Worm (Caenorhabditis elegans) whole organism, young adult: ENCODE data around the gene Y43F8B.17.

Source experiments
- C06A6.2 ChIP-seq: fragments of 200-800 bp; sonication (Bioruptor generic); conservative IDR thresholded peaks from 2 replicates; pipeline ENCODE4 v1.3.6; 2022; ENCODE audit warnings: missing genetic modification characterization, missing compliant biosample characterization
- C17E4.6 ChIP-seq: fragments of 200-800 bp; sonication (Bioruptor generic); IDR thresholded peaks from 2 replicates; pipeline ENCODE4 v1.3.6; 2022; ENCODE audit warnings: missing genetic modification reagents, missing genetic modification characterization, missing compliant biosample characterization
- F49E8.2 ChIP-seq: sonication (generic microtip); optimal IDR thresholded peaks from 3 replicates; lab custom pipeline; 2017; ENCODE audit warnings: missing genetic modification characterization, mild to moderate bottlenecking, missing compliant biosample characterization, antibody characterized with exemption, moderate library complexity; ENCODE audit not compliant: insufficient read depth
- K11D2.4 ChIP-seq: fragments of 200-800 bp; sonication (Bioruptor generic); IDR thresholded peaks from 2 replicates; pipeline ENCODE4 v1.3.6; 2022; ENCODE audit warnings: missing genetic modification reagents, missing genetic modification characterization, missing compliant biosample characterization
- Y53G8AR.9 ChIP-seq: fragments of 200-800 bp; sonication (Bioruptor generic); conservative IDR thresholded peaks from 2 replicates; pipeline ENCODE4 v1.3.6; 2022; ENCODE audit warnings: missing genetic modification reagents, missing genetic modification characterization, missing compliant biosample characterization
- bed-1 ChIP-seq: fragments of 200-800 bp; sonication (Bioruptor generic); IDR thresholded peaks from 2 replicates; pipeline ENCODE4 v1.3.6; 2022; ENCODE audit warnings: missing genetic modification reagents, missing genetic modification characterization, missing compliant biosample characterization
- cebp-1 ChIP-seq, 2 experiments: fragments of 200-800 bp in 1 of 2; sonication (Bioruptor generic) in 1 of 2; sonication (generic microtip) in 1 of 2; IDR thresholded peaks in 1 of 2; optimal IDR thresholded peaks in 1 of 2; 2 replicates each; pipeline versions ENCODE4 v1.3.6 to Lab custom; 2017 to 2022; ENCODE audit warnings: missing compliant biosample characterization in 2 of 2, missing genetic modification characterization in 2 of 2, mild to moderate bottlenecking in 1 of 2, missing genetic modification reagents in 1 of 2, moderate library complexity in 1 of 2
- ceh-79 ChIP-seq: sonication (generic microtip); optimal IDR thresholded peaks from 2 replicates; lab custom pipeline; 2017; ENCODE audit warnings: mild to moderate bottlenecking, missing genetic modification characterization, missing compliant biosample characterization
- egl-44 ChIP-seq: fragments of 200-800 bp; sonication (Bioruptor generic); IDR thresholded peaks from 2 replicates; pipeline ENCODE4 v1.3.6; 2022; ENCODE audit warnings: missing genetic modification reagents, missing genetic modification characterization, missing compliant biosample characterization
- egrh-3 ChIP-seq: fragments of 200-800 bp; sonication (Bioruptor generic); IDR thresholded peaks from 2 replicates; pipeline ENCODE4 v1.3.6; 2022; ENCODE audit warnings: missing genetic modification reagents, missing genetic modification characterization, missing compliant biosample characterization
- gei-17 ChIP-seq: fragments of 200-800 bp; sonication (Bioruptor generic); optimal IDR thresholded peaks from 2 replicates; lab custom pipeline; 2018; ENCODE audit warnings: mild to moderate bottlenecking, missing genetic modification characterization, missing compliant biosample characterization
- hlh-26 ChIP-seq: fragments of 200-800 bp; sonication (Bioruptor generic); conservative IDR thresholded peaks from 2 replicates; pipeline ENCODE4 v1.3.6; 2022; ENCODE audit warnings: missing genetic modification reagents, missing genetic modification characterization, missing compliant biosample characterization
- hrde-1 ChIP-seq: sonication (generic microtip); optimal IDR thresholded peaks from 2 replicates; lab custom pipeline; 2016; ENCODE audit warnings: missing genetic modification characterization, mild to moderate bottlenecking, missing compliant biosample characterization, moderate library complexity, missing genotype, missing genetic modification reagents, borderline replicate concordance
- lag-1 ChIP-seq: fragments of 200-800 bp; sonication (Bioruptor generic); IDR thresholded peaks from 2 replicates; pipeline ENCODE4 v1.3.6; 2022; ENCODE audit warnings: missing genetic modification reagents, missing genetic modification characterization, missing compliant biosample characterization
- let-607 ChIP-seq, 2 experiments: fragments of 200-800 bp in 1 of 2; sonication (Bioruptor generic) in 1 of 2; sonication (generic microtip) in 1 of 2; optimal IDR thresholded peaks; 2 replicates each; lab custom pipeline; 2016 to 2018; ENCODE audit warnings: mild to moderate bottlenecking in 2 of 2, missing compliant biosample characterization in 2 of 2, missing genetic modification characterization in 2 of 2, moderate library complexity in 2 of 2, missing genotype in 1 of 2
- lin-54 ChIP-seq: fragments of 200-800 bp; sonication (Bioruptor generic); optimal IDR thresholded peaks from 2 replicates; lab custom pipeline; 2018; ENCODE audit warnings: mild to moderate bottlenecking, missing genetic modification characterization, missing compliant biosample characterization
- madf-8 ChIP-seq: fragments of 200-800 bp; sonication (Bioruptor generic); conservative IDR thresholded peaks from 2 replicates; pipeline ENCODE4 v1.3.6; 2022; ENCODE audit warnings: missing genetic modification reagents, missing genetic modification characterization, missing compliant biosample characterization
- mxl-1 ChIP-seq: sonication (generic microtip); optimal IDR thresholded peaks from 2 replicates; lab custom pipeline; 2016; ENCODE audit warnings: missing genetic modification characterization, missing compliant biosample characterization
- nhr-80 ChIP-seq: sonication (generic microtip); optimal IDR thresholded peaks from 2 replicates; lab custom pipeline; 2016; ENCODE audit warnings: missing genetic modification characterization, missing compliant biosample characterization
- repo-1 ChIP-seq: sonication (generic microtip); optimal IDR thresholded peaks from 2 replicates; lab custom pipeline; 2017; ENCODE audit warnings: mild to moderate bottlenecking, missing genetic modification characterization, missing compliant biosample characterization
- snpc-1.3 ChIP-seq: sonication (generic microtip); optimal IDR thresholded peaks from 2 replicates; lab custom pipeline; 2017; ENCODE audit warnings: missing genetic modification characterization, mild to moderate bottlenecking, missing compliant biosample characterization, antibody characterized with exemption, moderate library complexity, missing genotype, missing genetic modification reagents; ENCODE audit not compliant: insufficient read depth
- somi-1 ChIP-seq: fragments of 200-800 bp; sonication (Bioruptor generic); optimal IDR thresholded peaks from 2 replicates; lab custom pipeline; 2018; ENCODE audit warnings: mild to moderate bottlenecking, missing genetic modification characterization, missing compliant biosample characterization
- tlf-1 ChIP-seq: fragments of 200-800 bp; sonication (Bioruptor generic); optimal IDR thresholded peaks from 2 replicates; lab custom pipeline; 2018; ENCODE audit warnings: mild to moderate bottlenecking, missing genetic modification characterization, missing compliant biosample characterization
- unc-62 ChIP-seq: fragments of 150-350 bp; optimal IDR thresholded peaks from 2 replicates; lab custom pipeline; 2014; ENCODE audit warnings: missing biosample characterization, missing genetic modification reagents, missing genetic modification characterization
- xnd-1 ChIP-seq: sonication (generic microtip); optimal IDR thresholded peaks from 2 replicates; lab custom pipeline; 2016; ENCODE audit warnings: missing genotype, missing genetic modification reagents, missing genetic modification characterization, missing compliant biosample characterization
- zfh-2 ChIP-seq: fragments of 200-800 bp; sonication (Bioruptor generic); conservative IDR thresholded peaks from 2 replicates; pipeline ENCODE4 v1.3.6; 2022; ENCODE audit warnings: missing genetic modification reagents, missing genetic modification characterization, missing compliant biosample characterization
- ztf-18 ChIP-seq: sonication (generic microtip); optimal IDR thresholded peaks from 2 replicates; lab custom pipeline; 2016; ENCODE audit warnings: missing genotype, mild to moderate bottlenecking, missing genetic modification characterization, missing compliant biosample characterization
- ztf-22 ChIP-seq: fragments of 200-800 bp; sonication (Bioruptor generic); optimal IDR thresholded peaks from 2 replicates; lab custom pipeline; 2018; ENCODE audit warnings: mild to moderate bottlenecking, missing genetic modification characterization, moderate library complexity, missing compliant biosample characterization
- ztf-25 ChIP-seq: fragments of 200-800 bp; sonication (Bioruptor generic); IDR thresholded peaks from 2 replicates; pipeline ENCODE4 v1.3.6; 2022; ENCODE audit warnings: missing genetic modification reagents, missing genetic modification characterization, missing compliant biosample characterization

Gene Y43F8B.17

DNA sequence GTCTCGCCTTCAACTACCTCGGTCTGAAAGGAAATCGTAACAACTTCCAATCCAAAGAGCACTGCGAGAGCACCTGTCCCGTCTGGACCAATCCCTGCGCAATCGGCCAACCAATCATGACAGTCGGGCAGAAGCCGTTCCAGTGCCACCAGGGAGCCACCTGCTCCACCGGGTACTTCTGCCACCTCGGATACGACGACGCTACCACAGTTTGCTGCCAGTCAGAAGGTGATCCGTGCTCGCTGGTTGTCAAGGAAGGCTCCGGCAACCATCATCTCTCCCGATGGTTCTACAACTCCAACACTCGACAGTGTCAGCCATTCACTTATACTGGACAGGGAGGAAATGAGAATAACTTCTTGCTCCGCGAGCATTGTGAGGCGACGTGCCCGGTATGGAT lies 24.5 kb downstream of the Y43F8B.17 start:
- TF ChIP-seq ztf-25 (GFP tag; lab: Robert Waterston, UW): no peak
- peak; percentile 56; the same call in 1 of the 2 replicates for TF ChIP-seq egrh-3
- peak; percentile 80 for TF ChIP-seq zfh-2 (GFP tag; lab: Robert Waterston, UW)

DNA sequence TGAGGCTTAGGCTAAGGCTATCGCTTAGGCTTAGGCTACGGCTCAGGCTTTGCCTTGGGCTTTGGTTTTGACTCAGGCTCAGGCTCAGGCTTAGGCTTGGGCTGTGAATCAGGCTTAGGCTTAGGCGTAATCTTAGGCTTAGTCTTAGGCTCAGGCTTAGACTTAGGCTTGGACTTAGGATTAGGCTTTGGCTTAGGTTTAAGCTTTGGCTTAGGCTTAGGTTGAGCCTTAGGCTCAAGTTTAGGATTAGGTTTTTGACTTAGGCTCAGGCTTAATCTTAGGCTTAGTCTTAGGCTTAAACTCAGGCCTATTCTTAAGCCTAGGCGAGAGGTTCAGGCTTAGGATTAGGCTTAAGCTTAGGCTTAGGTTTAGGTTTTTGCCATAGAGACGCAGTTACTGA lies 25.8 kb downstream of the Y43F8B.17 start:
- TF ChIP-seq repo-1 (no peak), egrh-3 (no peak), hrde-1 (tag; lab: Kevin White, UChicago) (no peak), mxl-1 (tag; lab: Kevin White, UChicago) (no peak), ztf-22 (no peak), lin-54 (no peak)

DNA sequence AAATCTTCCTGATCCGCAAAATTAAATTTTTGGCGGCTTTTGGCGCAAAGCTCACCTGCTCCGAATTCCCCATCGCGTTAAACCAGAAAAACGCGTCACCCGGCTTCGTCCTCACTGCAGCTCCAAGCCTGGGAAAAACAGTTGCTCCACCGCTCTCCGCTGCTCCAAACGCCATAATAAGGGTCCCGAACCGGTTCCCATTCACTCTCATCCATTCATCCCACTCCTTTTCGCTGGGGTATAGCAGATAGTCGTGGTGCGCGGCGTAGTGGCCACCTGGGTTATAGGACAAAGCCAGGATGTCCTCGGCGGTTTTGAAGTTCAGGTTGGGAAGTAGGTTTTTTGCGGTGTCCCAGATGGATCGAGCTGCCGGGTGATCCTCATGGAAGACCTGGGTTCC lies 26.4 kb downstream of the Y43F8B.17 start:
- no peak for TF ChIP-seq cebp-1 (GFP tag; IDR thresholded peaks at IDR 0.05; lab: Robert Waterston, UW)
- no peak for TF ChIP-seq cebp-1 (tag; optimal IDR thresholded peaks at IDR 0.05; lab: Kevin White, UChicago)
- no peak for TF ChIP-seq C17E4.6 (GFP tag; lab: Robert Waterston, UW)
- TF ChIP-seq tlf-1 (GFP tag; lab: Kevin White, UChicago): no peak
- TF ChIP-seq zfh-2 (GFP tag; lab: Robert Waterston, UW): peak; percentile 72; the same call in 1 of the 2 replicates
- TF ChIP-seq, all 124 proteins: peak for 1

DNA sequence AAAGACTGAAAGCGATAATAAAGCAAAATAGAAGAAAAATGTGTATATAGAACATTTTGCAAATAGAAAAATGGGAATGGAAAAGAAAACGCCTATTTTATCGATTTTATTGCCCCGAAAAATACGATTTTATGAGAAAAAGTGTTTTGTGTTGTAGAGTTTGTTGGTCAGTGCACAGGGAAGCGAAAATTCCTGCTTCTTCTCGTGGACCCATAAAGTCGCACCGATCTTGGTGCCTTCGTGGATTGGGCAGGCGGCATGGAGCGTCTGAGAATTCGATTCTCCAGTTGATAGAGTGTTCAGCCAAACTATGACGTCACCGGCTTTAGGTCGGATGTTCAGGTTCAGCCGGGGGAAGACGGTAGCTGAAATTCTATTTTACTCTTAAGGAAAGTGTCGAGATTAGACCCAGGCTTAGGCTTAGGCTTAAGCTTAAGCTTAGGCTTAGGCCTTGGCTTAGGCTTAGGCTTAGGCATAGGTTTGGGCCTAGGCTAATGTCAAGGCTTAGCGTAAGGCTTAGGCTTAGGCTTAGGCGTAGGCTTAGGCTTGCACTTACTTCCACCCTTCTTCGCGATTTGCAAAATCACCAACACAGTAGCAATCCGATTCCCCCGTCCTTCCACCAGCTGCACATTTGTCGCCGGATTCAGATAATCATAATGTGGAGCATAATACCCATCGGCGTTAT lies 27.9 kb downstream of the Y43F8B.17 start, which contains the start of gene Y43F8B.19:
TSS of gene Y43F8B.19 (minus strand) at position 51 of the 688 bp plus-strand sequence.
- TF ChIP-seq gei-17 (GFP tag; lab: Kevin White, UChicago) (no peak), bed-1 (GFP tag; lab: Robert Waterston, UW) (no peak), ztf-18 (tag; lab: Kevin White, UChicago) (no peak), egl-44 (GFP tag; lab: Robert Waterston, UW) (no peak), nhr-80 (tag; lab: Kevin White, UChicago) (no peak), madf-8 (GFP tag; lab: Robert Waterston, UW) (no peak), xnd-1 (tag; lab: Kevin White, UChicago) (no peak), F49E8.2 (tag; lab: Kevin White, UChicago) (no peak)

DNA sequence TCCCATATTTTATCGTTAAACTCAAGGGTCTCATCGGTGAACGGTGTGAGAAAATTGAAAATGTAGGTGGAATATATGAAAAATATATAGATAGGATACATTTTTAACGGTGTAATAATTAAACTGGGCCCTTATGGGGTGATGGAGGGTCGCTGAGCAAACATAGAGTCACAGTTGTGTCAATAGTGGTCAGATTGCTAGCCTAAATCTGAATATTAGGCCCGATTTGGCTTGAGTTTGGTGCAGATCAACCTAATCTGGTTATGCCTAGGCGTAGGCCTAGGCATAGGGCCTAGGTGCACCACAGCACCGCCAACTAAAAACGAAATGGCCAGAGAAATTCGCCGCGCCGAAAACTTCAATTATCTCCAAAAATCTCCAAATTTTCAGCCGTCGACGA lies 29.0 kb downstream of the Y43F8B.17 start, which contains the start of gene phy-4:
TSS of gene phy-4 (minus strand) at position 101 of the 400 bp plus-strand sequence.
- TF ChIP-seq let-607 (tag; optimal IDR thresholded peaks at IDR 0.05; lab: Kevin White, UChicago) (no peak), somi-1 (no peak), snpc-1.3 (no peak), K11D2.4 (GFP tag; lab: Robert Waterston, UW) (no peak), ceh-79 (tag; lab: Kevin White, UChicago) (no peak), Y53G8AR.9 (GFP tag; lab: Robert Waterston, UW) (no peak), hlh-26 (GFP tag; lab: Robert Waterston, UW) (no peak), C06A6.2 (GFP tag; lab: Robert Waterston, UW) (no peak), unc-62 (GFP tag; lab: Kevin White, UChicago) (no peak), lag-1 (GFP tag; lab: Robert Waterston, UW) (no peak)
